Worm (Caenorhabditis elegans): ENCODE data around the gene pigw-1.
A peak's percentile ranks its signal among the peaks of the same experiment; 100 is the strongest.

ce11 chrII:2859873-2860821 lies 24.6 kb downstream of the pigw-1 start:
- TF ChIP-seq ceh-13 (GFP tag; optimal IDR thresholded peaks at IDR 0.05) (peak; percentile 7), ama-1 (optimal IDR thresholded peaks at IDR 0.05) (no peak), B0310.2 (tag; optimal IDR thresholded peaks at IDR 0.05) (no peak), ets-7 (tag; optimal IDR thresholded peaks at IDR 0.05) (no peak), tbx-11 (GFP tag; IDR thresholded peaks at IDR 0.05) (0 out of 2 replicates have a peak, but pooled peaks have one; percentile 12), pes-1 (GFP tag; IDR thresholded peaks at IDR 0.05) (peak; percentile 64), sea-1 (GFP tag; conservative IDR thresholded peaks at IDR 0.05) (no peak), flt-1 (GFP tag; IDR thresholded peaks at IDR 0.05) (no peak)

Data from whole organism, early embryonic.